Fruit fly (Drosophila melanogaster) whole organism, prepupa: ENCODE results near the gene CG5850.

Experiments used
- CG10631 ChIP-seq: fragments of 200-800 bp; sonication (Bioruptor generic); optimal IDR thresholded peaks from 2 replicates; lab custom pipeline; 2016; ENCODE audit warnings: missing biosample characterization, missing genetic modification characterization
- CG10669 ChIP-seq: fragments of 200-800 bp; sonication (Bioruptor generic); optimal IDR thresholded peaks from 3 replicates; lab custom pipeline; 2018; ENCODE audit warnings: missing biosample characterization, mild to moderate bottlenecking, missing genetic modification characterization, moderate library complexity
- CG11294 ChIP-seq: fragments of 200-800 bp; sonication (Bioruptor generic); IDR thresholded peaks from 2 replicates; pipeline ENCODE4 v1.3.6; 2022; ENCODE audit warnings: missing biosample characterization, missing genetic modification characterization
- CG11902 ChIP-seq: fragments of 200-800 bp; sonication (Bioruptor generic); optimal IDR thresholded peaks from 3 replicates; lab custom pipeline; 2016; ENCODE audit warnings: missing biosample characterization, missing genetic modification characterization
- CG1621 ChIP-seq: fragments of 200-800 bp; sonication (Bioruptor generic); optimal IDR thresholded peaks from 3 replicates; lab custom pipeline; 2018; ENCODE audit warnings: missing biosample characterization, mild to moderate bottlenecking, missing genetic modification characterization
- CG3032 ChIP-seq: fragments of 200-800 bp; optimal IDR thresholded peaks from 2 replicates; lab custom pipeline; 2019; ENCODE audit warnings: missing biosample characterization, mild to moderate bottlenecking, missing genetic modification characterization, moderate library complexity
- CG32006 ChIP-seq: fragments of 200-800 bp; sonication (Bioruptor generic); optimal IDR thresholded peaks from 3 replicates; lab custom pipeline; 2017; ENCODE audit warnings: missing biosample characterization, mild to moderate bottlenecking, missing genetic modification characterization
- CG34406 ChIP-seq: fragments of 200-800 bp; sonication (Bioruptor generic); optimal IDR thresholded peaks from 3 replicates; lab custom pipeline; 2016; ENCODE audit warnings: missing biosample characterization, missing genetic modification characterization
- CG3919 ChIP-seq: fragments of 200-800 bp; sonication (Bioruptor generic); optimal IDR thresholded peaks from 3 replicates; lab custom pipeline; 2016; ENCODE audit warnings: missing biosample characterization, missing genetic modification characterization
- CG6163 ChIP-seq: fragments of 200-800 bp; sonication (Bioruptor generic); IDR thresholded peaks from 3 replicates; pipeline ENCODE4 v1.3.6; 2022; ENCODE audit warnings: missing biosample characterization, missing genetic modification characterization
- CG6808 ChIP-seq: fragments of 200-800 bp; sonication (Bioruptor generic); optimal IDR thresholded peaks from 3 replicates; lab custom pipeline; 2017; ENCODE audit warnings: missing biosample characterization, missing genetic modification characterization, mild to moderate bottlenecking, moderate library complexity, missing genetic modification reagents
- CG6854 ChIP-seq: fragments of 200-800 bp; sonication (Bioruptor generic); optimal IDR thresholded peaks from 2 replicates; lab custom pipeline; 2017; ENCODE audit warnings: missing biosample characterization, mild to moderate bottlenecking, missing genetic modification characterization
- CG8119 ChIP-seq: fragments of 200-800 bp; sonication (Bioruptor generic); IDR thresholded peaks from 3 replicates; pipeline ENCODE4 v1.3.6; 2022; ENCODE audit warnings: missing biosample characterization, missing genetic modification characterization
- CG8319 ChIP-seq: fragments of 200-800 bp; sonication (Bioruptor generic); optimal IDR thresholded peaks from 3 replicates; lab custom pipeline; 2016; ENCODE audit warnings: missing biosample characterization, missing genetic modification characterization
- CG8632 ChIP-seq: fragments of 200-800 bp; sonication (Bioruptor generic); optimal IDR thresholded peaks from 3 replicates; lab custom pipeline; 2016; ENCODE audit warnings: missing biosample characterization, missing genetic modification characterization
- CG9139 ChIP-seq: fragments of 200-800 bp; sonication (Bioruptor generic); optimal IDR thresholded peaks from 3 replicates; lab custom pipeline; 2017; ENCODE audit warnings: missing biosample characterization, mild to moderate bottlenecking, missing genetic modification characterization
- Eip75B ChIP-seq: fragments of 200-800 bp; sonication (Bioruptor generic); optimal IDR thresholded peaks from 3 replicates; lab custom pipeline; 2016; ENCODE audit warnings: missing biosample characterization, missing genetic modification characterization
- Eip78C ChIP-seq: fragments of 200-800 bp; sonication (Bioruptor generic); peaks from one replicate; lab custom pipeline; 2016; ENCODE audit warnings: missing biosample characterization, missing genetic modification characterization
- Eip93F ChIP-seq: fragments of 200-800 bp; sonication (Bioruptor generic); optimal IDR thresholded peaks from 2 replicates; lab custom pipeline; 2016; ENCODE audit warnings: missing biosample characterization, mild to moderate bottlenecking, missing genetic modification characterization
- Ets21C ChIP-seq: fragments of 200-800 bp; sonication (Bioruptor generic); optimal IDR thresholded peaks from 3 replicates; lab custom pipeline; 2016; ENCODE audit warnings: missing biosample characterization, missing genetic modification characterization
- Ets96B ChIP-seq: fragments of 200-800 bp; optimal IDR thresholded peaks from 2 replicates; lab custom pipeline; 2019; ENCODE audit warnings: missing biosample characterization, mild to moderate bottlenecking, missing genetic modification characterization, moderate library complexity
- Hr38 ChIP-seq: sonication (Bioruptor generic); optimal IDR thresholded peaks from 2 replicates; lab custom pipeline; 2016; ENCODE audit warnings: missing biosample characterization, missing genetic modification characterization
- Hr4 ChIP-seq: fragments of 200-800 bp; sonication (Bioruptor generic); optimal IDR thresholded peaks from 3 replicates; lab custom pipeline; 2016; ENCODE audit warnings: missing biosample characterization, missing genetic modification characterization
- Met ChIP-seq: fragments of 200-800 bp; sonication (Bioruptor generic); optimal IDR thresholded peaks from 3 replicates; lab custom pipeline; 2016; ENCODE audit warnings: missing biosample characterization, missing genetic modification characterization
- OdsH ChIP-seq: fragments of 200-800 bp; sonication (Bioruptor generic); optimal IDR thresholded peaks from 3 replicates; lab custom pipeline; 2016; ENCODE audit warnings: missing biosample characterization, missing genetic modification characterization
- Sox15 ChIP-seq: fragments of 200-800 bp; sonication (Bioruptor generic); optimal IDR thresholded peaks from 3 replicates; lab custom pipeline; 2016; ENCODE audit warnings: missing biosample characterization, missing genetic modification characterization
- achi ChIP-seq: fragments of 200-800 bp; sonication (Bioruptor generic); optimal IDR thresholded peaks from 3 replicates; lab custom pipeline; 2016; ENCODE audit warnings: missing biosample characterization, missing genetic modification characterization
- acj6 ChIP-seq: fragments of 200-800 bp; sonication (Bioruptor generic); optimal IDR thresholded peaks from 3 replicates; lab custom pipeline; 2016; ENCODE audit warnings: missing biosample characterization, missing genetic modification characterization
- cyc ChIP-seq: fragments of 200-800 bp; sonication (Bioruptor generic); optimal IDR thresholded peaks from 3 replicates; lab custom pipeline; 2016; ENCODE audit warnings: missing biosample characterization, missing genetic modification characterization
- dac ChIP-seq: fragments of 200-800 bp; sonication (Bioruptor generic); optimal IDR thresholded peaks from 2 replicates; lab custom pipeline; 2017; ENCODE audit warnings: missing biosample characterization, mild to moderate bottlenecking, missing genetic modification characterization
- dsx ChIP-seq: fragments of 200-800 bp; optimal IDR thresholded peaks from 3 replicates; lab custom pipeline; 2019; ENCODE audit warnings: missing biosample characterization, mild to moderate bottlenecking, missing genetic modification characterization, moderate library complexity; ENCODE audit not compliant: poor library complexity, severe bottlenecking
- eg ChIP-seq: fragments of 200-800 bp; sonication (Bioruptor generic); IDR thresholded peaks from 3 replicates; pipeline ENCODE4 v1.3.6; 2022; ENCODE audit warnings: missing biosample characterization, missing genetic modification characterization
- esn ChIP-seq: fragments of 200-800 bp; sonication (Bioruptor generic); optimal IDR thresholded peaks from 2 replicates; lab custom pipeline; 2016; ENCODE audit warnings: missing biosample characterization, mild to moderate bottlenecking, missing genetic modification characterization, moderate library complexity
- fd59A ChIP-seq: fragments of 200-800 bp; sonication (Bioruptor generic); optimal IDR thresholded peaks from 2 replicates; lab custom pipeline; 2017; ENCODE audit warnings: missing biosample characterization, mild to moderate bottlenecking, missing genetic modification characterization, missing genetic modification reagents
- fd85E ChIP-seq: fragments of 200-800 bp; sonication (Bioruptor generic); optimal IDR thresholded peaks from 3 replicates; lab custom pipeline; 2016; ENCODE audit warnings: missing biosample characterization, missing genetic modification characterization
- lz ChIP-seq: fragments of 200-800 bp; sonication (Bioruptor generic); optimal IDR thresholded peaks from 3 replicates; lab custom pipeline; 2016; ENCODE audit warnings: missing biosample characterization, missing genetic modification characterization
- salr ChIP-seq, 2 experiments: fragments of 200-800 bp; sonication (Bioruptor generic); optimal IDR thresholded peaks; 3 replicates each; lab custom pipeline; 2016 to 2018; ENCODE audit warnings: missing biosample characterization in 2 of 2, missing genetic modification characterization in 2 of 2, mild to moderate bottlenecking in 1 of 2
- ss ChIP-seq, 2 experiments: fragments of 200-800 bp; sonication (Bioruptor generic); optimal IDR thresholded peaks; 2 replicates in 1 of 2; 3 replicates in 1 of 2; lab custom pipeline; 2017 to 2018; ENCODE audit warnings: mild to moderate bottlenecking in 2 of 2, missing biosample characterization in 2 of 2, missing genetic modification characterization in 2 of 2, moderate library complexity in 1 of 2
- svp ChIP-seq: fragments of 200-800 bp; sonication (Bioruptor generic); peaks from one replicate; lab custom pipeline; 2016; ENCODE audit warnings: missing biosample characterization, missing genetic modification characterization
- topi ChIP-seq: fragments of 200-800 bp; sonication (Bioruptor generic); optimal IDR thresholded peaks from 3 replicates; lab custom pipeline; 2016; ENCODE audit warnings: missing biosample characterization, missing genetic modification characterization
- vri ChIP-seq: fragments of 200-800 bp; sonication (Bioruptor generic); optimal IDR thresholded peaks from 3 replicates; lab custom pipeline; 2016; ENCODE audit warnings: missing biosample characterization, mild to moderate bottlenecking, missing genetic modification characterization

CG5850 gene

DNA sequence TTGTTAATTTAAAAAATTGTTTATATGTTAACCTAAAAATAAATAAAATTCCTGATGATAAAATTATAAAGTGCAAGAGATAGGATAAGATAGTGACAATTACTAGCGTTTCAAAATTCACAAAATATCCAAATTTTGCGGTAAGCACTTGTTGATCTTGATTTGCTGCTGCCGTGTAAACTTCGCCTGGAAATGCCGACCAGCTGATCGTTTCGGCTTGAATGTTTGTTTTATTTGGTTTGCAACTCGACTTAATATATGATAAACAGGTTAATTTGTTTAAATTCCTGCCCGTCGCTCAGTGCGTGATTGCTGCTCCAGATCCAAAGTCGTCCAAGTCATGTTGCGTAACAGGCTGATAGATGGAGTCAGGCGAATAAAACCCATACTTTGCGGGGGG, 42.3 kb downstream of the CG5850 start, which contains the start of gene CG4592 (continued):
- TF ChIP-seq CG3032 (tag; lab: Kevin White, UChicago) = peak; percentile 72
- TF ChIP-seq fd59A (GFP tag; lab: Kevin White, UChicago) = peak; percentile 43
- TF ChIP-seq Hr38 (GFP tag; lab: Kevin White, UChicago) = no peak
- peak; percentile 73 for TF ChIP-seq CG8119 (GFP tag; lab: Robert Waterston, UW)
- peak; percentile 84 for TF ChIP-seq acj6 (GFP tag; lab: Kevin White, UChicago)
- peak; percentile 85 for TF ChIP-seq eg (GFP tag; lab: Robert Waterston, UW)
- peak; percentile 5 for TF ChIP-seq CG8319 (GFP tag; lab: Kevin White, UChicago)
- TF ChIP-seq CG10631 = peak; percentile 53
- TF ChIP-seq Sox15 (GFP tag; lab: Kevin White, UChicago) = peak; percentile 28
- peak; percentile 82 for TF ChIP-seq Met
- TF ChIP-seq cyc (GFP tag; lab: Kevin White, UChicago) = peak; percentile 69
- peak; percentile 78 for TF ChIP-seq Hr4 (GFP tag; lab: Kevin White, UChicago)
- peak; percentile 77 for TF ChIP-seq achi
- TF ChIP-seq ss (GFP tag; optimal IDR thresholded peaks at IDR 0.05; lab: Kevin White, UChicago) = no peak
- TF ChIP-seq salr (GFP tag; optimal IDR thresholded peaks at IDR 0.05; lab: Kevin White, UChicago) = peak in 1 of 2 experiments; percentile 68
- TF ChIP-seq vri = peak; percentile 82
- TF ChIP-seq CG11902 (GFP tag; lab: Kevin White, UChicago) = peak; percentile 8
- TF ChIP-seq, all 60 proteins: peak for 49

DNA sequence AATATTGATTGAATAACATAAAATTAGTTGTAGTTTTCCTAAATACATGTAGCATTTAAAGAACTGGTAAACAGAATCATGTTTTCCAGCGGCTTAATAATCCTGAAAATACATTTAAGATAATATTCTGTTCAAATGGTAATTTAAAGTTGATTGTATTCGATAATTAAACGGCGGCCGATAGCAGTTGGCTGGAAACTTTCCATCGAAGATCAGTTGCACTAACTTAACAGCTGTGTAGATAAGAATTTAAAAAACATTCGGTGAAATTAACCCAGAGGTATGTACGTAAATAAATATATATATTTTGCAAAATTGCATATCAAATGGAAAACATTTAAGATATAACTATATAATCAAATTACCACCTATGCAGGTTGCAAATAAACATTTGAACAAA, 43.8 kb downstream of the CG5850 start, which contains the start of gene CG4594:
TSS of gene CG4594 (plus strand) at position 212 of the 400 bp plus-strand sequence.
- no peak for TF ChIP-seq CG3919 (GFP tag; lab: Kevin White, UChicago)
- TF ChIP-seq svp = peak; percentile 46
- TF ChIP-seq, all 60 proteins: peak for 1

DNA sequence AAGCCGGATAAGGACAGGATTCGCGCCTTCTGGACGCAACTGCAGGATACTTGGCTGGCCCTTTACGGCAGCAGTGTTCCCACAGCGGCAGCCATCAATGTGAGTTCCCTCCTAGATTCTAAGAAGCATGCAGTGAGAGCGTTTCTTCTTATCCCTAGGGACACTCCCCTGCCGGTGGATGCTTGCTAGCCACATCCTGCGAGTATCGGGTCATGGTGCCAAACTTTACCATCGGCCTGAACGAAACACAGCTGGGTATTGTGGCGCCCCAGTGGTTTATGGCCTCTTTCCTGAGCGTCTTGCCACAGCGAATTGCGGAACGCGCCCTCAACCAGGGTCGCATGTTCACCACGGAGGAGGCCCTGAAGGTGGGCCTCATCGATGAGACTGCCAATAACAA, 44.5 kb downstream of the CG5850 start:
- TF ChIP-seq CG8319 (GFP tag; lab: Kevin White, UChicago) (no peak), Ets96B (tag; lab: Kevin White, UChicago) (no peak), cyc (GFP tag; lab: Kevin White, UChicago) (no peak), CG9139 (GFP tag; lab: Kevin White, UChicago) (no peak), CG3032 (tag; lab: Kevin White, UChicago) (no peak), achi (no peak), topi (GFP tag; lab: Kevin White, UChicago) (no peak), CG32006 (GFP tag; lab: Kevin White, UChicago) (no peak)
- TF ChIP-seq, all 60 proteins: peak for 0

dm6 chr2L:9918020-9918959, 45.5 kb downstream of the CG5850 start, which contains the start of the genes CG5885 and CG4598:
Gene CG5885, minus strand, starts transcription at chr2L:9918330.
Gene CG4598, plus strand, starts transcription at chr2L:9918618.
- peak; percentile 33 for TF ChIP-seq dac (GFP tag; lab: Kevin White, UChicago)
- TF ChIP-seq fd85E (GFP tag; lab: Kevin White, UChicago) = no peak
- peak; percentile 77 for TF ChIP-seq lz (GFP tag; lab: Kevin White, UChicago)
- peak; percentile 83 to 86 for TF ChIP-seq ss (GFP tag; optimal IDR thresholded peaks at IDR 0.05; lab: Kevin White, UChicago)
- peak; percentile 89 for TF ChIP-seq Hr4 (GFP tag; lab: Kevin White, UChicago)
- peak; percentile 79 for TF ChIP-seq OdsH (GFP tag; lab: Kevin White, UChicago)
- peak; percentile 75 for TF ChIP-seq Eip75B (GFP tag; lab: Kevin White, UChicago)
- peak; percentile 79 for TF ChIP-seq CG6808
- peak; percentile 88 for TF ChIP-seq Eip93F (GFP tag; lab: Kevin White, UChicago)
- peak; percentile 46 for TF ChIP-seq topi (GFP tag; lab: Kevin White, UChicago)
- TF ChIP-seq esn (GFP tag; lab: Kevin White, UChicago) = peak; percentile 82
- TF ChIP-seq CG11294 (GFP tag; lab: Robert Waterston, UW) = peak; percentile 29; the same call in 1 of the 2 replicates
- TF ChIP-seq salr (GFP tag; optimal IDR thresholded peaks at IDR 0.05; lab: Kevin White, UChicago) = peak in 1 of 2 experiments; percentile 79
- peak; percentile 53 for TF ChIP-seq CG10669 (GFP tag; lab: Kevin White, UChicago)
- peak; percentile 56 for TF ChIP-seq Sox15 (GFP tag; lab: Kevin White, UChicago)
- TF ChIP-seq CG34406 (GFP tag; lab: Kevin White, UChicago) = peak; percentile 79
- peak; percentile 35 for TF ChIP-seq dsx (GFP tag; lab: Kevin White, UChicago)
- TF ChIP-seq CG3919 (GFP tag; lab: Kevin White, UChicago) = peak; percentile 76
- peak; percentile 73 for TF ChIP-seq CG8119 (GFP tag; lab: Robert Waterston, UW)
- peak; percentile 54 for TF ChIP-seq vri
- peak; percentile 76 for TF ChIP-seq CG6163 (GFP tag; lab: Robert Waterston, UW)
- peak; percentile 63 for TF ChIP-seq CG3032 (tag; lab: Kevin White, UChicago)
- TF ChIP-seq CG6854 (GFP tag; lab: Kevin White, UChicago) = peak; percentile 7
- TF ChIP-seq Ets21C (GFP tag; lab: Kevin White, UChicago) = peak; percentile 57
- peak; percentile 84 for TF ChIP-seq Eip78C
- peak; percentile 76 for TF ChIP-seq acj6 (GFP tag; lab: Kevin White, UChicago)
- TF ChIP-seq CG1621 = peak; percentile 21
- peak; percentile 32 for TF ChIP-seq fd59A (GFP tag; lab: Kevin White, UChicago)
- peak; percentile 62 for TF ChIP-seq CG8632
